Worm (Caenorhabditis elegans): Measurements from ENCODE around the gene C24D10.6.

DNA sequence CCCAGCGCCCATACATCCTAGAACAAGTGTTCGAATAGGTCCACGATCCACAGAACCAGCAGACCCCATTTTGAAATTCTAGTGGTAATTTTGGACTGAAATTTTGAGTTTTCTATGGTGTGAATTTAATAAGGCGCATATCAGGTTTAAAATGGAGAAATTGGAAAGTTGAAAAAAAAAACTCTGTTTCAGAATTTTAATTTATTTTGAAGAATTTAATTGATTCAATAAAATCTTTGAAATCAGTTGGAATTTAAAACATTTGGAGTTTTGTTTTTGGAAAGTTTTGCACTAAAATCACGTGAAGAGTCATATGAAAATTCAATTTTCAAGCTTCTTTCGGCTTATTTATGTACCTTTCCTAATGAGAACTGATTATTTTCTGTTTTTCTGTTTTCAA is 35.5 kb upstream of the C24D10.6 start, which contains the start of gene gpa-18:
- TF ChIP-seq ceh-63 (GFP tag; optimal IDR thresholded peaks at IDR 0.05) = no peak
- no peak for TF ChIP-seq fos-1 (tag; optimal IDR thresholded peaks at IDR 0.05)
- TF ChIP-seq unc-62 (GFP tag; optimal IDR thresholded peaks at IDR 0.05) = no peak
- TF ChIP-seq ztf-4 (tag; optimal IDR thresholded peaks at IDR 0.05) = no peak
- no peak for TF ChIP-seq egl-27 (tag; optimal IDR thresholded peaks at IDR 0.05)
- no peak for TF ChIP-seq pqm-1 (tag; optimal IDR thresholded peaks at IDR 0.05)
- no peak for TF ChIP-seq elt-2 (tag; optimal IDR thresholded peaks at IDR 0.05)
- no peak for TF ChIP-seq rnt-1 (tag; optimal IDR thresholded peaks at IDR 0.05)
- no peak for TF ChIP-seq lin-13 (GFP tag; optimal IDR thresholded peaks at IDR 0.05)
- no peak for TF ChIP-seq sptf-1 (tag; optimal IDR thresholded peaks at IDR 0.05)
- TF ChIP-seq pag-3 (tag; optimal IDR thresholded peaks at IDR 0.05; ENCODE audit: borderline replicate concordance, insufficient read depth) = no peak
- TF ChIP-seq nhr-237 (tag; optimal IDR thresholded peaks at IDR 0.05) = no peak
- TF ChIP-seq unc-30 (tag; optimal IDR thresholded peaks at IDR 0.05) = no peak

Data from whole organism, L1 larva.